Fruit fly (Drosophila melanogaster): ENCODE measurements around the gene mRpS21.

Gene mRpS21

dm6 chr3R:13381744-13382435 lies at the start of gene mRpS21, which contains the start of gene Droj2:
Gene mRpS21, minus strand, starts transcription at chr3R:13381809.
Gene Droj2, plus strand, starts transcription at chr3R:13382106.
- TF ChIP-seq ssp (GFP tag; IDR thresholded peaks at IDR 0.05) = no peak
- TF ChIP-seq p53 (GFP tag; optimal IDR thresholded peaks at IDR 0.05) = no peak
- no peak for TF ChIP-seq gcm2 (GFP tag; optimal IDR thresholded peaks at IDR 0.05)
- TF ChIP-seq fd64A (GFP tag; optimal IDR thresholded peaks at IDR 0.05) = no peak
- no peak for TF ChIP-seq bowl (GFP tag; IDR thresholded peaks at IDR 0.05)
- TF ChIP-seq CG3847 (GFP tag; IDR thresholded peaks at IDR 0.05) = peak; percentile 81
- no peak for TF ChIP-seq Hr78 (GFP tag; optimal IDR thresholded peaks at IDR 0.05)
- peak; percentile 89 for TF ChIP-seq CG7928 (GFP tag; optimal IDR thresholded peaks at IDR 0.05)
- no peak for TF ChIP-seq yki (optimal IDR thresholded peaks at IDR 0.05)
- TF ChIP-seq CG9727 (GFP tag; optimal IDR thresholded peaks at IDR 0.05) = peak; percentile 40
- peak; percentile 50 for TF ChIP-seq Six4 (GFP tag; optimal IDR thresholded peaks at IDR 0.05)
- no peak for TF ChIP-seq sens-2 (GFP tag; IDR thresholded peaks at IDR 0.05)
- TF ChIP-seq stwl (tag; optimal IDR thresholded peaks at IDR 0.05) = peak; percentile 84
- TF ChIP-seq en (GFP tag; optimal IDR thresholded peaks at IDR 0.05) = no peak
- TF ChIP-seq CG10654 (GFP tag; optimal IDR thresholded peaks at IDR 0.05) = peak; percentile 37
- no peak for TF ChIP-seq sim (GFP tag; IDR thresholded peaks at IDR 0.05)
- TF ChIP-seq hth (optimal IDR thresholded peaks at IDR 0.05) = no peak
- no peak for TF ChIP-seq Dll (GFP tag; IDR thresholded peaks at IDR 0.05; ENCODE audit: partially characterized antibody)
- TF ChIP-seq Atf-2 (GFP tag; optimal IDR thresholded peaks at IDR 0.05) = no peak
- TF ChIP-seq Ravus (GFP tag; IDR thresholded peaks at IDR 0.05) = no peak
- no peak for TF ChIP-seq CG7271 (tag; optimal IDR thresholded peaks at IDR 0.05)
- peak; percentile 21 for TF ChIP-seq CG4328 (GFP tag; optimal IDR thresholded peaks at IDR 0.05)
- TF ChIP-seq CG12659 (GFP tag; optimal IDR thresholded peaks at IDR 0.05) = peak; percentile 85
- peak; percentile 55; the same call in 2 of the 3 replicates for TF ChIP-seq knrl (GFP tag; IDR thresholded peaks at IDR 0.05; ENCODE audit: partially characterized antibody)
- TF ChIP-seq slou (GFP tag; optimal IDR thresholded peaks at IDR 0.05) = peak; percentile 24
- TF ChIP-seq lab (GFP tag; optimal IDR thresholded peaks at IDR 0.05) = peak; percentile 44
- TF ChIP-seq cato (GFP tag; optimal IDR thresholded peaks at IDR 0.05; ENCODE audit: borderline replicate concordance) = no peak
- peak; percentile 7 for TF ChIP-seq Camta (GFP tag; optimal IDR thresholded peaks at IDR 0.05)
- TF ChIP-seq zfh2 (GFP tag; optimal IDR thresholded peaks at IDR 0.05) = peak; percentile 62
- no peak for TF ChIP-seq her (GFP tag; optimal IDR thresholded peaks at IDR 0.05)
- no peak for TF ChIP-seq gce (GFP tag; IDR thresholded peaks at IDR 0.05)
- peak; percentile 60 for TF ChIP-seq CG10267 (tag; optimal IDR thresholded peaks at IDR 0.05)
- TF ChIP-seq ci (GFP tag; IDR thresholded peaks at IDR 0.05) = 0 out of 3 replicates have a peak, but pooled peaks have one; percentile 48
- TF ChIP-seq Sin3A (optimal IDR thresholded peaks at IDR 0.05) = peak; percentile 86
- TF ChIP-seq btn (GFP tag; optimal IDR thresholded peaks at IDR 0.05) = no peak
- TF ChIP-seq CG17361 (GFP tag; IDR thresholded peaks at IDR 0.05) = peak; percentile 77
- no peak for TF ChIP-seq CG1792 (GFP tag; optimal IDR thresholded peaks at IDR 0.05)
- TF ChIP-seq az2 (GFP tag; optimal IDR thresholded peaks at IDR 0.05) = peak; percentile 23
- peak; percentile 77 for TF ChIP-seq sug (tag; optimal IDR thresholded peaks at IDR 0.05)
- no peak for TF ChIP-seq CG17385 (GFP tag; optimal IDR thresholded peaks at IDR 0.05)
- TF ChIP-seq Bgb (GFP tag; IDR thresholded peaks at IDR 0.05; ENCODE audit: partially characterized antibody) = no peak
- peak; percentile 26 for TF ChIP-seq slp2 (GFP tag; optimal IDR thresholded peaks at IDR 0.05)
- peak; percentile 50 to 52 for TF ChIP-seq dpn (GFP tag; optimal IDR thresholded peaks at IDR 0.05)
- TF ChIP-seq Vsx1 (GFP tag; optimal IDR thresholded peaks at IDR 0.05) = peak; percentile 45
- peak; percentile 9 for TF ChIP-seq CG12744 (GFP tag; optimal IDR thresholded peaks at IDR 0.05)
- no peak for TF ChIP-seq jigr1 (GFP tag; IDR thresholded peaks at IDR 0.05)
- TF ChIP-seq CG10431 (GFP tag; optimal IDR thresholded peaks at IDR 0.05) = peak; percentile 29
- TF ChIP-seq bbx (GFP tag; IDR thresholded peaks at IDR 0.05; ENCODE audit: partially characterized antibody) = peak; percentile 20; the same call in 1 of the 2 replicates
- TF ChIP-seq CG30431 (GFP tag; optimal IDR thresholded peaks at IDR 0.05) = no peak
- peak; percentile 21 for TF ChIP-seq Deaf1 (tag; optimal IDR thresholded peaks at IDR 0.05)
- peak; percentile 54 for TF ChIP-seq dmrt11E (tag; optimal IDR thresholded peaks at IDR 0.05)
